Fruit fly (Drosophila melanogaster) whole organism: ENCODE data around the gene CG9240.

ENCODE experiments used
- CG8478 ChIP-seq: fragments of >200 bp; optimal IDR thresholded peaks from 2 replicates; lab custom pipeline; 2018; ENCODE audit warnings: inconsistent platforms
- Dll ChIP-seq: fragments of >200 bp; optimal IDR thresholded peaks from 2 replicates; lab custom pipeline; 2017
- pan ChIP-seq: fragments of >200 bp; optimal IDR thresholded peaks from 2 replicates; lab custom pipeline; 2017
- psq ChIP-seq: fragments of >200 bp; optimal IDR thresholded peaks from 2 replicates; lab custom pipeline; 2017
- usp ChIP-seq: fragments of >200 bp; optimal IDR thresholded peaks from 2 replicates; lab custom pipeline; 2017; ENCODE audit warnings: missing biosample characterization, missing genetic modification characterization, mixed read lengths

DNA sequence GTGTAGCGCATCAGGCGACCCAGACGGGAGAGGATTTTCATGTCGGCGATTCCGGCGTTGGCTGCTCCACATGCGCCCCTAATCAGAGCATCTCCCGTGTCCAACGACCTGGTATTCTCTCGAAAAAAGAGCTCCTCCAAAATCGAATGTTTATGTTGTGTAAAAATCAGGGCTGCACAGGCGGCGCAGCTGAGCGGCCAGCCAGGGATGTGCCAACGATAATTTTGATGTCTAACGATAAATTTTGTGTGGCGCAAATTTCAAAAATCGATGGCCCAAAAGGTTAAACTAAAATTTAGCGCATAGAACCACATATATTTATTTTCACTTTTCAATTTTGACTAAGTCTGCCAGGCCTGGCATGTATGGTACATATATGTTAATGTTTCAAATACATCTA, at the start of gene CG9240:
- TF ChIP-seq usp (GFP tag; lab: Kevin White, UChicago) (no peak), CG8478 (lab: Kevin White, UChicago) (no peak), psq (no peak), pan (lab: Kevin White, UChicago) (no peak), Dll (lab: Kevin White, UChicago) (no peak)
